Fruit fly (Drosophila melanogaster) whole organism, embryonic: ENCODE measurements around the gene dwg.

Experiments used
- CG11247 ChIP-seq: fragments of 200-800 bp; sonication (Bioruptor generic); IDR thresholded peaks from 2 replicates; pipeline ENCODE4 v1.3.6; 2022; ENCODE audit warnings: missing biosample characterization, missing genetic modification characterization
- CG14667 ChIP-seq: fragments of 200-800 bp; sonication (Bioruptor generic); IDR thresholded peaks from 2 replicates; pipeline ENCODE4 v1.3.6; 2022; ENCODE audit warnings: missing biosample characterization, missing genetic modification characterization
- CG5245 ChIP-seq: fragments of 200-800 bp; sonication (Bioruptor generic); optimal IDR thresholded peaks from 3 replicates; lab custom pipeline; 2016; ENCODE audit warnings: missing biosample characterization, missing genetic modification characterization
- CG7987 ChIP-seq: fragments of 200-800 bp; sonication (Bioruptor generic); optimal IDR thresholded peaks from 2 replicates; lab custom pipeline; 2018; ENCODE audit warnings: missing biosample characterization, mild to moderate bottlenecking, missing genetic modification characterization, moderate library complexity
- bab2 ChIP-seq: fragments of 200-800 bp; sonication (Bioruptor generic); optimal IDR thresholded peaks from 2 replicates; lab custom pipeline; 2016; ENCODE audit warnings: missing biosample characterization, missing genetic modification characterization
- cad ChIP-seq: fragments of >200 bp; optimal IDR thresholded peaks from 2 replicates; lab custom pipeline; 2017; ENCODE audit warnings: missing biosample characterization, missing genetic modification characterization
- cas ChIP-seq: fragments of 200-800 bp; sonication (Bioruptor generic); IDR thresholded peaks from 2 replicates; pipeline ENCODE4 v1.3.6; 2022; ENCODE audit warnings: missing biosample characterization, missing genetic modification characterization
- cg ChIP-seq: fragments of 200-800 bp; sonication (Bioruptor generic); optimal IDR thresholded peaks from 3 replicates; lab custom pipeline; 2019; ENCODE audit warnings: missing biosample characterization, mild to moderate bottlenecking, missing genetic modification characterization, moderate library complexity
- fd102C ChIP-seq: fragments of 200-800 bp; sonication (Bioruptor generic); optimal IDR thresholded peaks from 2 replicates; lab custom pipeline; 2018; ENCODE audit warnings: missing biosample characterization, mild to moderate bottlenecking, missing genetic modification characterization, moderate library complexity
- gcm2 ChIP-seq: fragments of 200-800 bp; sonication (Bioruptor generic); optimal IDR thresholded peaks from 2 replicates; lab custom pipeline; 2016; ENCODE audit warnings: missing biosample characterization, missing genetic modification characterization
- insv ChIP-seq, 2 experiments: fragments of 200-800 bp; sonication (Bioruptor generic); optimal IDR thresholded peaks; 3 replicates each; lab custom pipeline; 2016 to 2018; ENCODE audit warnings: missing biosample characterization in 2 of 2, missing genetic modification characterization in 2 of 2
- lov ChIP-seq, 2 experiments: fragments of 200-800 bp in 1 of 2; fragments of >200 bp in 1 of 2; sonication (Bioruptor generic) in 1 of 2; IDR thresholded peaks in 1 of 2; optimal IDR thresholded peaks in 1 of 2; 2 replicates in 1 of 2; 3 replicates in 1 of 2; pipeline versions ENCODE4 v1.3.6 to Lab custom; 2017 to 2022; ENCODE audit warnings: missing biosample characterization in 1 of 2, missing genetic modification characterization in 1 of 2
- shn ChIP-seq: fragments of 200-800 bp; sonication (Bioruptor generic); optimal IDR thresholded peaks from 3 replicates; lab custom pipeline; 2016; ENCODE audit warnings: missing biosample characterization, missing genetic modification characterization

dm6 chrX:2765440-2765839 is 37.9 kb downstream of the dwg start:
- TF ChIP-seq cg (no peak), shn (GFP tag; lab: Kevin White, UChicago) (no peak), cas (GFP tag; lab: Robert Waterston, UW) (no peak), insv (GFP tag; optimal IDR thresholded peaks at IDR 0.05; lab: Kevin White, UChicago) (no peak), CG7987 (GFP tag; lab: Kevin White, UChicago) (no peak), fd102C (GFP tag; lab: Kevin White, UChicago) (no peak), CG11247 (no peak), CG5245 (GFP tag; lab: Kevin White, UChicago) (no peak), bab2 (no peak), gcm2 (GFP tag; lab: Kevin White, UChicago) (no peak), cad (no peak), CG14667 (GFP tag; lab: Robert Waterston, UW) (no peak), lov (optimal IDR thresholded peaks at IDR 0.05; lab: Kevin White, UChicago) (no peak), lov (GFP tag; IDR thresholded peaks at IDR 0.05; lab: Robert Waterston, UW) (no peak)
